Worm (Caenorhabditis elegans) whole organism, late embryonic: ENCODE results near the gene amph-1.

Source experiments
- C38D4.7 ChIP-seq: fragments of 200-800 bp; sonication (Bioruptor generic); optimal IDR thresholded peaks from 2 replicates; lab custom pipeline; 2018; ENCODE audit warnings: mild to moderate bottlenecking, missing genetic modification characterization, moderate library complexity, missing compliant biosample characterization
- ama-1 ChIP-seq: fragments of 150-350 bp; optimal IDR thresholded peaks from 2 replicates; lab custom pipeline; 2014
- rnt-1 ChIP-seq: sonication (generic microtip); optimal IDR thresholded peaks from 2 replicates; lab custom pipeline; 2016; ENCODE audit warnings: missing genetic modification characterization, missing compliant biosample characterization
- ttx-3 ChIP-seq: sonication (generic microtip); optimal IDR thresholded peaks from 2 replicates; lab custom pipeline; 2016; ENCODE audit warnings: missing genetic modification reagents, missing genetic modification characterization, missing compliant biosample characterization

- no peak for TF ChIP-seq ttx-3 (tag; lab: Kevin White, UChicago)
- no peak for TF ChIP-seq rnt-1 (tag; lab: Kevin White, UChicago)
- TF ChIP-seq C38D4.7 (GFP tag; lab: Kevin White, UChicago), result no peak
- no peak for TF ChIP-seq ama-1
Measured at ce11 chrIV:9601595-9601994, 46.1 kb downstream of the amph-1 start, which contains the start of gene aat-1.
